Worm (Caenorhabditis elegans) whole organism, mixed stage, embryonic: ENCODE results near the gene scav-3.
A peak's percentile ranks its signal among the peaks of the same experiment; 100 is the strongest.

ENCODE experiments used
- M03D4.4 ChIP-seq: sonication (generic microtip); optimal IDR thresholded peaks from 2 replicates; lab custom pipeline; 2017; ENCODE audit warnings: mild to moderate bottlenecking, missing genetic modification characterization, missing compliant biosample characterization
- ceh-39 ChIP-seq: fragments of 150-350 bp; optimal IDR thresholded peaks from 2 replicates; lab custom pipeline; 2014; ENCODE audit warnings: missing biosample characterization, missing genetic modification characterization
- ceh-43 ChIP-seq: fragments of 200-800 bp; sonication (Bioruptor generic); optimal IDR thresholded peaks from 2 replicates; lab custom pipeline; 2018; ENCODE audit warnings: mild to moderate bottlenecking, missing genetic modification characterization, moderate library complexity, missing compliant biosample characterization
- ces-1 ChIP-seq: fragments of 150-350 bp; optimal IDR thresholded peaks from 2 replicates; lab custom pipeline; 2014; ENCODE audit warnings: missing biosample characterization, missing genetic modification reagents, missing genetic modification characterization
- cnd-1 ChIP-seq: fragments of 200-800 bp; sonication (Bioruptor generic); optimal IDR thresholded peaks from 2 replicates; lab custom pipeline; 2018; ENCODE audit warnings: mild to moderate bottlenecking, missing genetic modification characterization, missing compliant biosample characterization
- drap-1 ChIP-seq: fragments of 200-800 bp; sonication (Bioruptor generic); optimal IDR thresholded peaks from 3 replicates; lab custom pipeline; 2018; ENCODE audit warnings: mild to moderate bottlenecking, missing genetic modification characterization, missing compliant biosample characterization
- elt-1 ChIP-seq: sonication (generic microtip); optimal IDR thresholded peaks from 2 replicates; lab custom pipeline; 2017; ENCODE audit warnings: missing genetic modification characterization, mild to moderate bottlenecking, missing compliant biosample characterization, antibody characterized with exemption, moderate library complexity, borderline replicate concordance; ENCODE audit not compliant: insufficient read depth
- elt-3 ChIP-seq: fragments of 150-350 bp; optimal IDR thresholded peaks from 2 replicates; lab custom pipeline; 2014; ENCODE audit warnings: missing biosample characterization, missing genetic modification characterization
- flh-1 ChIP-seq: fragments of 200-800 bp; sonication (Bioruptor generic); optimal IDR thresholded peaks from 2 replicates; lab custom pipeline; 2018; ENCODE audit warnings: mild to moderate bottlenecking, missing genetic modification characterization, moderate library complexity, missing compliant biosample characterization
- ham-2 ChIP-seq: fragments of 200-800 bp; sonication (Bioruptor generic); optimal IDR thresholded peaks from 2 replicates; lab custom pipeline; 2018; ENCODE audit warnings: mild to moderate bottlenecking, missing genetic modification characterization, missing compliant biosample characterization
- hlh-1 ChIP-seq: fragments of 150-350 bp; optimal IDR thresholded peaks from 2 replicates; lab custom pipeline; 2014; ENCODE audit warnings: missing biosample characterization, missing genetic modification reagents, missing genetic modification characterization
- lin-13 ChIP-seq: fragments of 150-350 bp; optimal IDR thresholded peaks from 2 replicates; lab custom pipeline; 2014; ENCODE audit warnings: missing biosample characterization, missing genetic modification characterization
- lin-32 ChIP-seq: fragments of 200-800 bp; sonication (Bioruptor generic); optimal IDR thresholded peaks from 2 replicates; lab custom pipeline; 2018; ENCODE audit warnings: mild to moderate bottlenecking, missing genetic modification characterization, missing compliant biosample characterization
- lsy-2 ChIP-seq: fragments of 150-350 bp; optimal IDR thresholded peaks from 2 replicates; lab custom pipeline; 2014; ENCODE audit warnings: missing biosample characterization, missing genetic modification characterization
- mab-5 ChIP-seq: fragments of 150-350 bp; optimal IDR thresholded peaks from 2 replicates; lab custom pipeline; 2014; ENCODE audit warnings: missing biosample characterization, missing genetic modification characterization
- mep-1 ChIP-seq: fragments of 150-350 bp; optimal IDR thresholded peaks from 2 replicates; lab custom pipeline; 2017; ENCODE audit warnings: missing biosample characterization, missing genetic modification reagents, missing genetic modification characterization, inconsistent platforms
- mls-2 ChIP-seq: sonication (generic microtip); optimal IDR thresholded peaks from 2 replicates; lab custom pipeline; 2016; ENCODE audit warnings: mild to moderate bottlenecking, missing genetic modification characterization, moderate library complexity, missing compliant biosample characterization
- nhr-12 ChIP-seq: fragments of 150-350 bp; optimal IDR thresholded peaks from 2 replicates; lab custom pipeline; 2014; ENCODE audit warnings: missing biosample characterization, missing genetic modification characterization
- nhr-2 ChIP-seq: fragments of 150-350 bp; optimal IDR thresholded peaks from 2 replicates; lab custom pipeline; 2014; ENCODE audit warnings: missing biosample characterization, missing genetic modification characterization
- nhr-28 ChIP-seq: fragments of 150-350 bp; optimal IDR thresholded peaks from 2 replicates; lab custom pipeline; 2014; ENCODE audit warnings: missing biosample characterization, missing genetic modification characterization
- sem-2 ChIP-seq: fragments of 200-800 bp; sonication (Bioruptor generic); optimal IDR thresholded peaks from 2 replicates; lab custom pipeline; 2018; ENCODE audit warnings: mild to moderate bottlenecking, missing genetic modification characterization, missing compliant biosample characterization
- snpc-4 ChIP-seq: fragments of 150-350 bp; optimal IDR thresholded peaks from 2 replicates; lab custom pipeline; 2014; ENCODE audit warnings: missing biosample characterization, missing genetic modification characterization
- sptf-1 ChIP-seq: sonication (generic microtip); optimal IDR thresholded peaks from 2 replicates; lab custom pipeline; 2017; ENCODE audit warnings: mild to moderate bottlenecking, missing genetic modification characterization, moderate library complexity, missing compliant biosample characterization
- tbx-8 ChIP-seq: fragments of 200-800 bp; sonication (Bioruptor generic); optimal IDR thresholded peaks from 2 replicates; lab custom pipeline; 2018; ENCODE audit warnings: mild to moderate bottlenecking, missing genetic modification characterization, moderate library complexity, missing compliant biosample characterization
- unc-120 ChIP-seq: sonication (generic microtip); optimal IDR thresholded peaks from 2 replicates; lab custom pipeline; 2017; ENCODE audit warnings: missing genetic modification characterization, missing compliant biosample characterization; ENCODE audit not compliant: poor library complexity, severe bottlenecking
- unc-62 ChIP-seq: fragments of 150-350 bp; optimal IDR thresholded peaks from 2 replicates; lab custom pipeline; 2014; ENCODE audit warnings: missing biosample characterization, missing genetic modification reagents, missing genetic modification characterization
- zip-8 ChIP-seq: fragments of 150-350 bp; optimal IDR thresholded peaks from 2 replicates; lab custom pipeline; 2014; ENCODE audit warnings: missing biosample characterization, missing genetic modification characterization

scav-3 gene

DNA sequence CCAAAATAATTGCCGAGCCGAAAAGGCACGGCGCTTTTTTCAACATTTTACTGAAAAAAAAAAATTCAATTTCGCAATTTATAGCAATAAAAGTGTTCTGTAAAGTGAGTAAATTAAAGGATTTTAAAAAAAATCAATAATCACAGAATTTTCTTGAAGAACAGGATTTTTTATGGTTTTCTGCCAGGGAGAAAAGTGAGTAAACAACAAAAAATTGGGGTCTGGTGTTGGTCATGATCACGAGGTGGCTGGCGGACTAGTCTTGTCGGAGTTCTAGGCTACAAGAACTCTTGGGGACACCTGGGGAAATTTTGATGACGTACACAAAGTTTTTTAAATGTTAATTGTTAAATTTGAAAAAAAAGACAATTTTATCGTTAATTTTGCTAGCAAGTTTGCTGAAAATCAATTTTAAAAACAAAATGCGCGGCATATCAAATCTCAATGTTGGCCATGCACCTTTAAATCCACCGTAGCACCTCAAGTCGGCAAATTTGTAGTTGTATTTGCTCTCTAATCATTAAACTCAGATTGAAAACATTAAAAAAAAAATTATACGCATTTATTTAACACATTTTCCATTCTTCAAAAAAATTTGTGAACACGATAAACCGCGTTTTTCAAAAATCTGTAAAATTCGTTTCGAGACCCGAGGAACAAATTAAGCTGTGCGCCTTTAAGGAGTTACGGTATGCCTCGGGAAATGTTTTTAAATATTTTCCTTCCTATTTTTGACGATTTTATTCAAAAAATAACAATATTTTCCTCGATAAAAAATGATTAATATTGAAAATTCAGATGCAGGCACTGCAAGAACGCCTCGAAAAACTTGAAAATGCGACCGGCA, at the start of gene scav-3, which contains the start of gene Y49E10.21:
Gene scav-3 (minus strand): TSS at position 50 of the 847 bp plus-strand sequence.
Gene Y49E10.21 (plus strand): TSS at position 797 of the 847 bp plus-strand sequence.
- TF ChIP-seq lin-32 (GFP tag; lab: Kevin White, UChicago), result no peak
- no peak for TF ChIP-seq hlh-1 (tag; lab: Kevin White, UChicago)
- TF ChIP-seq mep-1, result peak; percentile 10
- no peak for TF ChIP-seq nhr-12 (tag; lab: Kevin White, UChicago)
- no peak for TF ChIP-seq cnd-1 (tag; lab: Kevin White, UChicago)

DNA sequence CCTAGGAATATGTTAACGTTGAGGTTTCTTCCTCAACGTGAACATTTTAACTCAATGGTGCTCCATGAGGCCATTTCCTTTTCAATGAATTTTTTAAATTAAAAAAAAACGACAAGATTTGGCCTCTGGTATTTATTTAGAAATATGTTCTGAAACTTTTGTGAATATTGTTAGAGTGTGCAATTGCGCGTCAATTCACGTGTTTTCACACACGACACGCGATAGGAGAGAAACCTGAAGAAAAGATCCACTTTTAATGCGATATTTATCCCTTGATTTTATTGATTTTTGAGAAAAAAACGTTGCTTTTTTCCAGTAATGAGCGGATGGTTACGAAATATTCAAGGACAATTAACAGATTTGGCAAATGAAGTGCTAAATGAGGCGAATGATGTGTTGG, 42.6 kb upstream of the scav-3 start, which contains the start of gene sql-1:
Gene sql-1 (plus strand): TSS at position 313 of the 400 bp plus-strand sequence.
- TF ChIP-seq nhr-2 (tag; lab: Kevin White, UChicago) (no peak), ces-1 (GFP tag; lab: Kevin White, UChicago) (peak; percentile 12)

DNA sequence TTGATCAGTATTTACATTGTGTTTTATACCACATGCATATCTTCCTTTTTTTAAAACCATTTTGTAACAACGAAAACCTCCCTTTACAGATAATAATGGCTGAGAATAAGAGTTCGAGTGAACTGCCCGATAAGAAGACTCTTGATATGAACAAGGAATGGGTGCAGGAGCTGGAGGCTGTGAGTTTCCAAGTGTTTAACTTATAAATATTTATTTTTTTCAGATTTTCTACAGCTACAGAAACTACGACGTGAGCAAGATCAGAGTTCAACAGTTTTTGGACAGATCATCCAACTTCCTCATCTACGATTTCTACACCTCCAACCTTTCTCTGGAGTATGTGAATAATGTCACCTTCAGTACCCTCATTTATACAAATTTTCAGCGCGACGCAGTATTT, 39.8 kb upstream of the scav-3 start, which contains the start of gene herd-1:
Gene herd-1 (plus strand): TSS at position 90 of the 400 bp plus-strand sequence.
- TF ChIP-seq sptf-1 (tag; lab: Kevin White, UChicago) (no peak), ceh-39 (no peak), ces-1 (GFP tag; lab: Kevin White, UChicago) (no peak), mep-1 (no peak), ceh-43 (GFP tag; lab: Kevin White, UChicago) (no peak), tbx-8 (GFP tag; lab: Kevin White, UChicago) (no peak), zip-8 (tag; lab: Kevin White, UChicago) (no peak), nhr-12 (tag; lab: Kevin White, UChicago) (no peak), M03D4.4 (tag; lab: Kevin White, UChicago) (no peak), mab-5 (tag; lab: Kevin White, UChicago) (no peak), nhr-28 (tag; lab: Kevin White, UChicago) (no peak), mls-2 (tag; lab: Kevin White, UChicago) (no peak), flh-1 (GFP tag; lab: Kevin White, UChicago) (no peak)

DNA sequence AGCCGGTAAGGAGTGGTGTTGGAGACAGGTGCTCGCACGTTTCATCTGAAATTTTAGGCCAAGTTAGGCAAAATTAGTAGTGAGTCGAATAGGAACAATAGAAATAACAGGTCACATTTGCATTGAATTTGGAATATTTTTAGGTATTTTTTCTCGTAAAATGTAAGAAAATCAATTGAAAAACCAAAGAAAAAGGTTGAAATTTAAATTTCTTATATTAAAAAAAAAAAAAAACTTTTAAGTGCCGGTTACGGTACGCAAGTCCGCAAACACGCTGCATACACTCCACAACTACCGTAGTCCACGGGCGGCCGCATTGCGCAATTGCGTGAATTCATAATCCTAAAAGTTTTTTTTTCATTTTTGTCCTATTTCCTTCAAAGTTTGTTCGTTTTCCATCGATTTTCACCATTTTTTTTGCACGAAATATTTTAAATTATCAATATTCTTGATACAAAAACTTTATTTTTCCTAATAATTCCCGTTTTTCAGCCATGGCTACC, 39.0 kb upstream of the scav-3 start, which contains the start of the genes Y111B2A.1 and Y111B2A.2:
Gene Y111B2A.1 (minus strand): TSS at position 51 of the 503 bp plus-strand sequence.
Gene Y111B2A.2 (plus strand): TSS at position 493 of the 503 bp plus-strand sequence.
- TF ChIP-seq lsy-2 (peak; percentile 49), unc-62 (GFP tag; lab: Kevin White, UChicago) (no peak)

DNA sequence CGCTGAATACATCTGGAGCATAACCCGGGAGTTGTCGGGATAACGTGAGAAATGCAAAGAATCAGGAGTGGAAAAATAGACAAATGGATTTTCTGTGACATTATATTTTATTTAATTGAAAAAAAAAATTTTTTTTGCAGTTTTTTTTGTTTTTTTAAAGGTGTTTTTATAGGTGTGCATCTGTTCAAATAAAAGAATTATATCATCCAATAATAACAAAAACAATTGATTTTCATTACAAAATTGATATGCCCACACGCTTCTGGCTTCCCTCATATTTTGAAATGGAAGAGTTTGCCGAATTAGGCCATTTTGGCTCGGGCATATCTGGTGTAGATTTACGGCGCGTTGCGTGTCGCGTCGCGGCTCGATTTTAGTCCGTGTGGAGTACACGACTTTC, 35.3 kb upstream of the scav-3 start, which contains the start of gene Y49E10.25:
Gene Y49E10.25 (minus strand): TSS at position 101 of the 400 bp plus-strand sequence.
- no peak for TF ChIP-seq ham-2
- TF ChIP-seq zip-8 (tag; lab: Kevin White, UChicago), result no peak
- TF ChIP-seq hlh-1 (tag; lab: Kevin White, UChicago), result no peak
- TF ChIP-seq ces-1 (GFP tag; lab: Kevin White, UChicago), result no peak
- no peak for TF ChIP-seq lin-13 (tag; lab: Kevin White, UChicago)
- TF ChIP-seq unc-62 (GFP tag; lab: Kevin White, UChicago), result no peak
- no peak for TF ChIP-seq elt-1 (tag; lab: Kevin White, UChicago)
- no peak for TF ChIP-seq M03D4.4 (tag; lab: Kevin White, UChicago)
- no peak for TF ChIP-seq snpc-4
- no peak for TF ChIP-seq nhr-28 (tag; lab: Kevin White, UChicago)
- no peak for TF ChIP-seq tbx-8 (GFP tag; lab: Kevin White, UChicago)
- TF ChIP-seq ceh-43 (GFP tag; lab: Kevin White, UChicago), result no peak
- no peak for TF ChIP-seq drap-1
- no peak for TF ChIP-seq unc-120 (tag; lab: Kevin White, UChicago)

DNA sequence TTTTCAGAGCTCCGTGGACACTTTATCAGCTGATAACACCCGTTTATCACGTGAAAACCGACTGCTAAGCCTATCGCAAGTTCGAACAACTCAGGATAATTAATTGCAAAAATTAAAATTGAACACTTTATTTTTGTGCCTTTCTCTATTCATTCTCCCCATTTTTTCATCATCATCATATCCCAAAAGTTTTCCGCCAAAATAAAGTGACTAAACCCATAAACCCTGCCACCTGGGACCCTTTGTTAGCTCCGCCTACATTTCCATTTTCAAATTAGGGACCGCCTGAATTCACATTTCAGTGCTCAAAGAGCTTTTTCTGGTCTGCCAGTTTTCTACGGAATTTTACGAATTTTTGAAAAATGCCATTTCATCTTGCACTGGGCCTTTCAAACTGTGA, 27.8 kb upstream of the scav-3 start, which contains the start of gene arrd-16:
Gene arrd-16 (plus strand): TSS at position 301 of the 400 bp plus-strand sequence.
- no peak for TF ChIP-seq sem-2 (GFP tag; lab: Kevin White, UChicago)
- no peak for TF ChIP-seq elt-3
- no peak for TF ChIP-seq lin-13 (tag; lab: Kevin White, UChicago)
- TF ChIP-seq ceh-39, result no peak
